Worm (Caenorhabditis elegans): ENCODE data around the gene ZK1067.4.

ce11 chrII:9190513-9191099 lies 19.6 kb upstream of the ZK1067.4 start:
- TF ChIP-seq W03F9.2 (tag; optimal IDR thresholded peaks at IDR 0.05): no peak
- TF ChIP-seq him-1 (tag; optimal IDR thresholded peaks at IDR 0.05): no peak
- no peak for TF ChIP-seq dao-5 (tag; optimal IDR thresholded peaks at IDR 0.05)

All from whole organism, L4/young adult.